Worm (Caenorhabditis elegans): ENCODE results near the gene C48B4.13.

C48B4.13 gene

DNA sequence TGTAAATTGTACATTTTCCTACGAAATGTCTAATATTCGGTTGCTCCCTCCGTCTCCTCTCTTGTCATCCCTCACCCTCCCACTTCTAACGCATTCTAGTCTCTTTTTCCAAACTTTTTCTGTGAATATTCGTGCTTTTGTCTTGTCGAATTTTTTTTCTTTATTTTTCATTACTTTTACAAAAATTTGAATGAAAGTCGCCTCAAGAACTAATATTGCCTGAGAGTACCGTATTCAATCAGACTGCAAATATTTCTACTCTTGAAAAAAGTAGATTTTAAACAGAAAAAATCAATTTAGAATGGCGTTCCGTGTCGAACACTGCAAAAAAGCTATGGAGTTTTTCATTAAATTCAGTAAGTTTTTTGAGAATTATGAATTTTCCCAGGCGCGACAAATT is 12.3 kb upstream of the C48B4.13 start, which contains the start of gene ZK1098.11:
ZK1098.11 (plus strand) TSS at position 301 of the 400 bp plus-strand sequence.
- TF ChIP-seq ceh-24 (tag; optimal IDR thresholded peaks at IDR 0.05) (no peak), elt-2 (tag; optimal IDR thresholded peaks at IDR 0.05) (no peak), ceh-14 (tag; optimal IDR thresholded peaks at IDR 0.05) (no peak), eyg-1 (tag; optimal IDR thresholded peaks at IDR 0.05) (no peak), gmeb-2 (tag; optimal IDR thresholded peaks at IDR 0.05) (no peak), ceh-18 (tag; optimal IDR thresholded peaks at IDR 0.05) (no peak), odd-2 (tag; optimal IDR thresholded peaks at IDR 0.05) (no peak), Y22D7AL.16 (tag; optimal IDR thresholded peaks at IDR 0.05) (no peak), ttx-3 (tag; optimal IDR thresholded peaks at IDR 0.05) (no peak), hlh-13 (GFP tag; optimal IDR thresholded peaks at IDR 0.05) (no peak), sox-2 (GFP tag; IDR thresholded peaks at IDR 0.05) (no peak), ref-2 (tag; optimal IDR thresholded peaks at IDR 0.05) (no peak), ceh-6 (GFP tag; optimal IDR thresholded peaks at IDR 0.05) (no peak), dve-1 (tag; optimal IDR thresholded peaks at IDR 0.05) (no peak), pros-1 (tag; optimal IDR thresholded peaks at IDR 0.05) (no peak), sox-4 (tag; optimal IDR thresholded peaks at IDR 0.05) (no peak), nhr-232 (tag; optimal IDR thresholded peaks at IDR 0.05) (no peak), pax-1 (tag; optimal IDR thresholded peaks at IDR 0.05) (no peak)

DNA sequence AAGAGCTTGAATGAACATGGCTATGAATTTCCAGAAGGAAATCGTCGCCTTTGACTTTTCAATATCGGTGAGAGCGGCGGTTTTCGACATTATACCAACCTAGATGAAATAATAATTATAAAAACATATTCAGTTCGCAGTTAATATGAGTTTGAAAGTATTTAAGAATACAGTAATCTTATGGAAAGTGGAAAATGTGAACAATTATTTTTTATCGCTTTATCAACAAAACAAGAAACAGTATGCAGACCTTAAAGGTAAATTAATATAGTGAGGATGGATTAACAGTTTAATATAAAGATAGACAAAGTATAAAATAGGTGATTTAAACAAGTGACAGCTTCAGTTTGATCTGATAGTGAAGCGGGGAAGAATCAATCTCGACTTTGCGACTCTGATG is 10.1 kb upstream of the C48B4.13 start, which contains the start of gene C48B4.6:
C48B4.6 (minus strand) TSS at position 101 of the 400 bp plus-strand sequence.
- TF ChIP-seq nhr-11 (tag; optimal IDR thresholded peaks at IDR 0.05): no peak

ce11 chrIII:9559381-9559881 is 9.1 kb upstream of the C48B4.13 start, which contains the start of gene C48B4.7:
TSS of gene C48B4.7 (minus strand) at chrIII:9559431.
- no peak for TF ChIP-seq sox-2 (GFP tag; IDR thresholded peaks at IDR 0.05)
- TF ChIP-seq hlh-8 (tag; optimal IDR thresholded peaks at IDR 0.05): no peak
- no peak for TF ChIP-seq ceh-24 (tag; optimal IDR thresholded peaks at IDR 0.05)
- TF ChIP-seq sdc-2 (tag; optimal IDR thresholded peaks at IDR 0.05): no peak
- TF ChIP-seq nhr-11 (tag; optimal IDR thresholded peaks at IDR 0.05): no peak
- TF ChIP-seq fax-1 (tag; optimal IDR thresholded peaks at IDR 0.05): no peak
- TF ChIP-seq ceh-22 (tag; optimal IDR thresholded peaks at IDR 0.05): no peak
- no peak for TF ChIP-seq Y22D7AL.16 (tag; optimal IDR thresholded peaks at IDR 0.05)
- no peak for TF ChIP-seq dve-1 (tag; optimal IDR thresholded peaks at IDR 0.05)
- no peak for TF ChIP-seq ceh-48 (tag; optimal IDR thresholded peaks at IDR 0.05)
- no peak for TF ChIP-seq ets-4 (tag; optimal IDR thresholded peaks at IDR 0.05)
- TF ChIP-seq ref-2 (tag; optimal IDR thresholded peaks at IDR 0.05): no peak
- no peak for TF ChIP-seq ceh-18 (tag; optimal IDR thresholded peaks at IDR 0.05)
- no peak for TF ChIP-seq hlh-15 (tag; optimal IDR thresholded peaks at IDR 0.05)
- no peak for TF ChIP-seq tbx-2 (tag; optimal IDR thresholded peaks at IDR 0.05)
- no peak for TF ChIP-seq ama-1 (optimal IDR thresholded peaks at IDR 0.05)

- TF ChIP-seq eyg-1 (tag; optimal IDR thresholded peaks at IDR 0.05) (no peak), tbx-2 (tag; optimal IDR thresholded peaks at IDR 0.05) (no peak), K02D7.2 (tag; optimal IDR thresholded peaks at IDR 0.05) (no peak), K09A11.1 (tag; optimal IDR thresholded peaks at IDR 0.05; ENCODE audit: insufficient read depth) (no peak), unc-55 (GFP tag; optimal IDR thresholded peaks at IDR 0.05) (no peak), ama-1 (optimal IDR thresholded peaks at IDR 0.05) (no peak), unc-86 (tag; optimal IDR thresholded peaks at IDR 0.05) (no peak), che-1 (tag; optimal IDR thresholded peaks at IDR 0.05) (no peak), syd-9 (tag; optimal IDR thresholded peaks at IDR 0.05) (no peak)
These were observed 7.4 kb upstream of the C48B4.13 start, which contains the start of gene C48B4.8 for ce11 chrIII:9561158-9561557. TSS of gene C48B4.8 (minus strand) at chrIII:9561258.

ce11 chrIII:9563235-9563634 is 5.3 kb upstream of the C48B4.13 start, which contains the start of gene C48B4.9:
TSS of gene C48B4.9 (minus strand) at chrIII:9563335.
- TF ChIP-seq nhr-11 (tag; optimal IDR thresholded peaks at IDR 0.05): no peak
- no peak for TF ChIP-seq F13H6.1 (tag; optimal IDR thresholded peaks at IDR 0.05)
- TF ChIP-seq C08G9.2 (tag; optimal IDR thresholded peaks at IDR 0.05): no peak
- TF ChIP-seq ceh-31 (tag; optimal IDR thresholded peaks at IDR 0.05): no peak
- no peak for TF ChIP-seq ama-1 (optimal IDR thresholded peaks at IDR 0.05)
- TF ChIP-seq ztf-16 (tag; optimal IDR thresholded peaks at IDR 0.05): no peak
- TF ChIP-seq ceh-48 (tag; optimal IDR thresholded peaks at IDR 0.05): no peak
- TF ChIP-seq C38D4.7 (GFP tag; optimal IDR thresholded peaks at IDR 0.05): no peak
- no peak for TF ChIP-seq sox-2 (GFP tag; IDR thresholded peaks at IDR 0.05)
- no peak for TF ChIP-seq ref-2 (tag; optimal IDR thresholded peaks at IDR 0.05)
- no peak for TF ChIP-seq pag-3 (tag; optimal IDR thresholded peaks at IDR 0.05; ENCODE audit: borderline replicate concordance)
- no peak for TF ChIP-seq ets-4 (tag; optimal IDR thresholded peaks at IDR 0.05)
- no peak for TF ChIP-seq eyg-1 (tag; optimal IDR thresholded peaks at IDR 0.05)
- no peak for TF ChIP-seq npax-4 (tag; optimal IDR thresholded peaks at IDR 0.05)
- no peak for TF ChIP-seq pqm-1 (tag; optimal IDR thresholded peaks at IDR 0.05)
- no peak for TF ChIP-seq tbx-2 (tag; optimal IDR thresholded peaks at IDR 0.05)
- no peak for TF ChIP-seq mec-3 (tag; optimal IDR thresholded peaks at IDR 0.05; ENCODE audit: borderline replicate concordance)
- TF ChIP-seq nfya-1 (tag; optimal IDR thresholded peaks at IDR 0.05): no peak
- TF ChIP-seq hlh-15 (tag; optimal IDR thresholded peaks at IDR 0.05): no peak

Measured in whole organism, late embryonic.